Worm (Caenorhabditis elegans) whole organism, L3 larva: Measurements from ENCODE around the gene F13H10.1.
"Not testable (repeated sequence)": the region's sequence is repeated elsewhere in the genome, so short reads cannot be mapped to it uniquely, and the experiment has no call there.

Source experiments
- R02D3.7 ChIP-seq: fragments of 150-350 bp; optimal IDR thresholded peaks from 2 replicates; lab custom pipeline; 2014; ENCODE audit warnings: missing biosample characterization, missing genetic modification characterization
- ZK546.5 ChIP-seq: sonication (generic microtip); optimal IDR thresholded peaks from 2 replicates; lab custom pipeline; 2017; ENCODE audit warnings: missing biosample characterization, missing genetic modification characterization
- ama-1 ChIP-seq: fragments of 150-350 bp; optimal IDR thresholded peaks from 2 replicates; lab custom pipeline; 2018
- ceh-28 ChIP-seq: fragments of 150-350 bp; optimal IDR thresholded peaks from 2 replicates; lab custom pipeline; 2014; ENCODE audit warnings: missing biosample characterization, missing genetic modification reagents, missing genetic modification characterization
- ceh-9 ChIP-seq: sonication (generic microtip); optimal IDR thresholded peaks from 2 replicates; lab custom pipeline; 2018; ENCODE audit warnings: missing biosample characterization, missing genetic modification characterization
- daf-12 ChIP-seq: fragments of 150-350 bp; optimal IDR thresholded peaks from 2 replicates; lab custom pipeline; 2014; ENCODE audit warnings: missing biosample characterization, missing genetic modification reagents, missing genetic modification characterization
- egl-27 ChIP-seq: sonication (generic microtip); optimal IDR thresholded peaks from 4 replicates; lab custom pipeline; 2017; ENCODE audit warnings: missing biosample characterization, missing genetic modification reagents, missing genetic modification characterization
- elt-2 ChIP-seq: sonication (generic microtip); optimal IDR thresholded peaks from 2 replicates; lab custom pipeline; 2016; ENCODE audit warnings: missing genetic modification reagents, mild to moderate bottlenecking, missing genetic modification characterization, missing compliant biosample characterization
- eor-1 ChIP-seq, 2 experiments: fragments of 150-350 bp; optimal IDR thresholded peaks; 2 replicates each; lab custom pipeline; 2014 to 2018; ENCODE audit warnings: missing biosample characterization in 2 of 2, missing genetic modification characterization in 2 of 2
- hmg-11 ChIP-seq: sonication (generic microtip); optimal IDR thresholded peaks from 2 replicates; lab custom pipeline; 2016; ENCODE audit warnings: missing genetic modification characterization, missing compliant biosample characterization
- jun-1 ChIP-seq: fragments of 150-350 bp; optimal IDR thresholded peaks from 2 replicates; lab custom pipeline; 2014; ENCODE audit warnings: missing biosample characterization, missing genetic modification reagents, missing genetic modification characterization
- lin-15B ChIP-seq: fragments of 150-350 bp; optimal IDR thresholded peaks from 2 replicates; lab custom pipeline; 2014; ENCODE audit warnings: missing biosample characterization, missing genetic modification characterization
- mdl-1 ChIP-seq: fragments of 150-350 bp; optimal IDR thresholded peaks from 2 replicates; lab custom pipeline; 2014; ENCODE audit warnings: missing biosample characterization, missing genetic modification characterization
- mml-1 ChIP-seq: fragments of 150-350 bp; sonication (generic microtip); optimal IDR thresholded peaks from 3 replicates; lab custom pipeline; 2014; ENCODE audit warnings: missing biosample characterization, missing genetic modification characterization
- nfya-1 ChIP-seq: sonication (generic microtip); optimal IDR thresholded peaks from 2 replicates; lab custom pipeline; 2017; ENCODE audit warnings: missing genetic modification characterization, mild to moderate bottlenecking, missing compliant biosample characterization, antibody characterized with exemption, moderate library complexity; ENCODE audit not compliant: insufficient read depth
- nhr-11 ChIP-seq: fragments of 150-350 bp; optimal IDR thresholded peaks from 2 replicates; lab custom pipeline; 2014; ENCODE audit warnings: missing biosample characterization, missing genetic modification characterization
- nhr-12 ChIP-seq: fragments of 150-350 bp; optimal IDR thresholded peaks from 2 replicates; lab custom pipeline; 2014; ENCODE audit warnings: missing biosample characterization, missing genetic modification characterization
- nhr-23 ChIP-seq: fragments of 150-350 bp; optimal IDR thresholded peaks from 2 replicates; lab custom pipeline; 2014; ENCODE audit warnings: missing biosample characterization, missing genetic modification reagents, missing genetic modification characterization
- nhr-28 ChIP-seq: fragments of 150-350 bp; optimal IDR thresholded peaks from 2 replicates; lab custom pipeline; 2014; ENCODE audit warnings: missing biosample characterization, missing genetic modification characterization
- nhr-76 ChIP-seq: fragments of 150-350 bp; sonication (generic microtip); optimal IDR thresholded peaks from 5 replicates; lab custom pipeline; 2014; ENCODE audit warnings: missing biosample characterization, missing genetic modification characterization
- nhr-77 ChIP-seq: fragments of 150-350 bp; optimal IDR thresholded peaks from 2 replicates; lab custom pipeline; 2014; ENCODE audit warnings: missing biosample characterization, missing genetic modification characterization
- pha-4 ChIP-seq: fragments of 150-350 bp; optimal IDR thresholded peaks from 2 replicates; lab custom pipeline; 2014; ENCODE audit warnings: missing biosample characterization, missing genetic modification reagents, missing genetic modification characterization
- pqm-1 ChIP-seq: fragments of 150-350 bp; optimal IDR thresholded peaks from 2 replicates; lab custom pipeline; 2017; ENCODE audit warnings: missing biosample characterization, missing genetic modification characterization, inconsistent platforms
- sea-2 ChIP-seq: fragments of 150-350 bp; sonication (generic microtip); optimal IDR thresholded peaks from 4 replicates; lab custom pipeline; 2014; ENCODE audit warnings: missing biosample characterization, missing genetic modification reagents, missing genetic modification characterization
- snpc-4 ChIP-seq: fragments of 150-350 bp; optimal IDR thresholded peaks from 2 replicates; lab custom pipeline; 2014; ENCODE audit warnings: missing biosample characterization, missing genetic modification characterization
- tbx-2 ChIP-seq: sonication (generic microtip); optimal IDR thresholded peaks from 2 replicates; lab custom pipeline; 2016; ENCODE audit warnings: mild to moderate bottlenecking, missing genetic modification characterization, missing compliant biosample characterization
- unc-39 ChIP-seq: sonication (generic microtip); optimal IDR thresholded peaks from 4 replicates; lab custom pipeline; 2017; ENCODE audit warnings: missing biosample characterization, missing genetic modification characterization
- unc-62 ChIP-seq: fragments of 150-350 bp; sonication (generic microtip); optimal IDR thresholded peaks from 4 replicates; lab custom pipeline; 2014; ENCODE audit warnings: missing biosample characterization, missing genetic modification reagents, missing genetic modification characterization
- zag-1 ChIP-seq: fragments of 150-350 bp; optimal IDR thresholded peaks from 2 replicates; lab custom pipeline; 2014; ENCODE audit warnings: missing biosample characterization, missing genetic modification characterization
- ztf-11 ChIP-seq: fragments of 150-350 bp; optimal IDR thresholded peaks from 2 replicates; lab custom pipeline; 2014; ENCODE audit warnings: missing biosample characterization, missing genetic modification characterization

F13H10.1 gene

ce11 chrIV:11004273-11004672 lies at the start of gene F13H10.1:
TSS of gene F13H10.1 (plus strand) at chrIV:11004573.
- no peak for TF ChIP-seq pqm-1 (tag; lab: Kevin White, UChicago)
- TF ChIP-seq mdl-1 (tag; lab: Kevin White, UChicago): no peak

ce11 chrIV:10954955-10955354 lies 49.4 kb upstream of the F13H10.1 start, which contains the start of gene Y69E1A.4:
TSS of gene Y69E1A.4 (plus strand) at chrIV:10955255.
- not testable (repeated sequence) for TF ChIP-seq elt-2 (tag; lab: Kevin White, UChicago); egl-27 (tag; lab: Kevin White, UChicago); eor-1 (tag; optimal IDR thresholded peaks at IDR 0.05; lab: Kevin White, UChicago)

- TF ChIP-seq zag-1 (tag; lab: Kevin White, UChicago): no peak
- TF ChIP-seq nfya-1: no peak
- TF ChIP-seq unc-39 (tag; lab: Kevin White, UChicago): no peak
- TF ChIP-seq nhr-12: no peak
- no peak for TF ChIP-seq ama-1 (lab: Kevin White, UChicago)
- no peak for TF ChIP-seq R02D3.7 (tag; lab: Kevin White, UChicago)
- TF ChIP-seq hmg-11 (tag; lab: Kevin White, UChicago): no peak
- TF ChIP-seq ceh-28: no peak
- TF ChIP-seq tbx-2 (tag; lab: Kevin White, UChicago): no peak
- TF ChIP-seq nhr-28 (tag; lab: Kevin White, UChicago): no peak
- no peak for TF ChIP-seq daf-12 (tag; lab: Kevin White, UChicago)
- no peak for TF ChIP-seq mml-1 (tag; lab: Kevin White, UChicago)
- TF ChIP-seq lin-15B (tag; lab: Kevin White, UChicago): no peak
- TF ChIP-seq ZK546.5: no peak
Measured at ce11 chrIV:10957583-10958229, 46.7 kb upstream of the F13H10.1 start, which contains the start of gene Y69E1A.5. TSS of gene Y69E1A.5 (minus strand) at chrIV:10957655.

ce11 chrIV:10958230-10958588 lies 46.2 kb upstream of the F13H10.1 start, which contains the start of gene sri-19:
TSS of gene sri-19 (plus strand) at chrIV:10958372.
- TF ChIP-seq nhr-23 (tag; lab: Kevin White, UChicago): no peak
- TF ChIP-seq ZK546.5: no peak

ce11 chrIV:10964688-10965087 lies 39.7 kb upstream of the F13H10.1 start:
- TF ChIP-seq nhr-11 (tag; lab: Kevin White, UChicago) (no peak), ZK546.5 (no peak), elt-2 (tag; lab: Kevin White, UChicago) (peak; percentile 69), nhr-76 (tag; lab: Kevin White, UChicago) (no peak), jun-1 (no peak), pqm-1 (tag; lab: Kevin White, UChicago) (peak; percentile 45), mml-1 (tag; lab: Kevin White, UChicago) (no peak), hmg-11 (tag; lab: Kevin White, UChicago) (no peak), unc-62 (GFP tag; lab: Kevin White, UChicago) (no peak), nhr-23 (tag; lab: Kevin White, UChicago) (no peak), ztf-11 (tag; lab: Kevin White, UChicago) (no peak), pha-4 (peak; percentile 24)

ce11 chrIV:10966359-10966758 lies 38.0 kb upstream of the F13H10.1 start, which contains the start of the genes aqp-3 and Y69E1A.8:
TSS of gene aqp-3 (minus strand) at chrIV:10966459.
TSS of gene Y69E1A.8 (plus strand) at chrIV:10966604.
- TF ChIP-seq nhr-76 (tag; lab: Kevin White, UChicago): no peak
- no peak for TF ChIP-seq daf-12 (tag; lab: Kevin White, UChicago)

- TF ChIP-seq pha-4: peak; percentile 20
- no peak for TF ChIP-seq sea-2 (GFP tag; lab: Kevin White, UChicago)
- no peak for TF ChIP-seq snpc-4 (tag; lab: Kevin White, UChicago)
- TF ChIP-seq pqm-1 (tag; lab: Kevin White, UChicago): peak; percentile 83
- TF ChIP-seq nhr-77 (tag; lab: Kevin White, UChicago): no peak
- peak; percentile 97 for TF ChIP-seq elt-2 (tag; lab: Kevin White, UChicago)
- no peak for TF ChIP-seq ceh-9 (tag; lab: Kevin White, UChicago)
- no peak for TF ChIP-seq nhr-23 (tag; lab: Kevin White, UChicago)
Measured at ce11 chrIV:10970333-10970732, 34.0 kb upstream of the F13H10.1 start.
